Worm (Caenorhabditis elegans): Measurements from ENCODE around the gene W09G12.8.

The W09G12.8 gene

DNA sequence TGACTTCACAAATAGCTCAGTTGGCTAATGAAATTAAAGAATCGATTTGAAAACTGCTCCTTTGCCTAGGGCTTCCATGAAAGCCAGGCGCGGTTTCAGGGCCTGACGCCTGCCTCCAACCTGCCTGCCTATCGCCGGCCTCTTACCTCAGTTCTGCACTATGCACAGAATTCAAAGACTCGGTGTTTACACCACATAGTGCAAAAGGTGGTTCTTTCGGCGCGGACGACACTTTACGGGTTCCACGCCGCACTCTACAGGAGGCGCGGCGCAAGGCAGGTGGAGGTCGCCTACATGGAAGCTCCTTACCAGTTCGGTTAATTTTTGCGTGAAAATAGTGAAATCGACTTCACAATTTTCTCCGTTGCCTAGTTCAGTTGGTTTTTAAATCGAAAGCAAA, 16.2 kb upstream of the W09G12.8 start:
- no peak for TF ChIP-seq peb-1 (tag; optimal IDR thresholded peaks at IDR 0.05)
- TF ChIP-seq nhr-21 (tag; optimal IDR thresholded peaks at IDR 0.05): no peak
- no peak for TF ChIP-seq ZK546.5 (tag; optimal IDR thresholded peaks at IDR 0.05)
- TF ChIP-seq nhr-12 (tag; optimal IDR thresholded peaks at IDR 0.05): no peak
- TF ChIP-seq elt-3 (tag; optimal IDR thresholded peaks at IDR 0.05): no peak
- no peak for TF ChIP-seq ama-1 (optimal IDR thresholded peaks at IDR 0.05)
- TF ChIP-seq ztf-11 (tag; optimal IDR thresholded peaks at IDR 0.05): no peak
- TF ChIP-seq zag-1 (tag; optimal IDR thresholded peaks at IDR 0.05): no peak
- TF ChIP-seq lin-11 (tag; optimal IDR thresholded peaks at IDR 0.05): no peak
- TF ChIP-seq gmeb-1 (tag; optimal IDR thresholded peaks at IDR 0.05): no peak
- TF ChIP-seq mbf-1 (tag; optimal IDR thresholded peaks at IDR 0.05): no peak

DNA sequence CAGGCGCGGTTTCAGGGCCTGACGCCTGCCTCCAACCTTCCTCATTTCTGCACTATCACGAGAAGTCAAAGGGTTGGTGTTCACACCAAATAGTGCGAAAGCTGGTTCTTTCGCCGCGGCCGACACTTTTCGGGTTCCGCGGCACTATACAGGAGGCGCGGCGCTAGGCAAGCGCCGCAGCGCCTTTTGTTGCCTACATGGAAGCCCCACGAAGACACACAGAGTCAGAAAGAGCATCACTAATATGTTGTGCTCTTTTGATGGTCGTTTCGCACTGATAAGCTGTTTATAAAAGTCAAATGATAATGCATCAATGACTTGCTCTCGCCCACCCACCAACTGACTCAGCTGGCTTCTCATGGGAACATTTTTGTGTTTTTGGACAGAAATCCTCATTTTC, 14.1 kb upstream of the W09G12.8 start:
- TF ChIP-seq ztf-4 (tag; optimal IDR thresholded peaks at IDR 0.05) (no peak), fos-1 (tag; optimal IDR thresholded peaks at IDR 0.05) (peak; percentile 78), snpc-4 (tag; optimal IDR thresholded peaks at IDR 0.05) (peak; percentile 62)

DNA sequence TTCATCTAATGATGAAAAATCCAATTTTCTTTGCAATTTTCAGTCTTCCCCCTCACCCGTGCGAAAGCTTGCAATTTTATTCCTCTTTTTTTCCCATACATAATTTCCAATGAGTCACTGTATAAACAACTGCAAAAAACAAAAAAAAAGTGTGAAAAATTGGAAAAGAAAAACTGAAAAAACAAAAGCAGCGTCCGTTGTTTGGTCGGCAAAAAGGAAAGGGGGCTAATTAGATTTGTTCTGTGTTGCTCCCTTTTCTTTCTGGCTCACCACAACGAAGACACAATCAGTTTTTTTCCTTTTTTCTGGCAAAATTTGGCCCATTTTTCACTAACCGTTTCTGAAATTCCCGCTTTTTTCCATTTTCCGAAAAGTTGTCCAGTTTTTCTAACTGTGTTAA, 13.6 kb upstream of the W09G12.8 start:
- TF ChIP-seq ZK546.5 (tag; optimal IDR thresholded peaks at IDR 0.05): no peak
- no peak for TF ChIP-seq blmp-1 (tag; optimal IDR thresholded peaks at IDR 0.05; ENCODE audit: insufficient read depth)
- TF ChIP-seq ceh-16 (tag; optimal IDR thresholded peaks at IDR 0.05): no peak
- TF ChIP-seq R02D3.7 (tag; optimal IDR thresholded peaks at IDR 0.05): no peak
- no peak for TF ChIP-seq sma-3 (GFP tag; optimal IDR thresholded peaks at IDR 0.05)
- no peak for TF ChIP-seq lsy-2 (tag; optimal IDR thresholded peaks at IDR 0.05)
- TF ChIP-seq mab-5 (tag; optimal IDR thresholded peaks at IDR 0.05): no peak
- TF ChIP-seq gmeb-1 (tag; optimal IDR thresholded peaks at IDR 0.05): no peak
- no peak for TF ChIP-seq dmd-4 (tag; optimal IDR thresholded peaks at IDR 0.05)
- no peak for TF ChIP-seq nhr-21 (tag; optimal IDR thresholded peaks at IDR 0.05)

DNA sequence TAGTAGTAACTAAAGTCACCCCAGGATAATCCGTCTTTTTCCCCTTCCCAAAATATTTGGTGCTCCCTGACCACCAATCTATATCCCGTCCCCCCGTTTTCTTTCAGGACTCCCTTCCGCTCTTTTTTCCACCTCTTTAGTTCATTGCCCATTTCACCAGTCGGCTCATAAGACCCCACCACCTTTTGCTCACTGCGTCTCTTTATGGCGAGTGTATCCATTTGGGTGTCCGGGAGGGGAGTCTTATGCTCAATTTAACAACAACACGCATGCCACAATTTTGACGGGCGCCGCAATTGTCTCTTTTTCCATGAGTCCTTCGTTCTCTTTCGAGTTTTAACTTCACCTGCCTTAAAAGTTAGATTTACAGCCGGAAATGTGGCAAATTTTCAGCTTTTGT, 12.8 kb upstream of the W09G12.8 start:
- TF ChIP-seq lin-13 (GFP tag; optimal IDR thresholded peaks at IDR 0.05): no peak
- TF ChIP-seq lin-39 (tag; optimal IDR thresholded peaks at IDR 0.05): no peak
- TF ChIP-seq gmeb-1 (tag; optimal IDR thresholded peaks at IDR 0.05): no peak
- peak; percentile 38 for TF ChIP-seq nhr-129 (tag; optimal IDR thresholded peaks at IDR 0.05)
- peak in 1 of 2 experiments; percentile 31 for TF ChIP-seq lsy-2 (tag; optimal IDR thresholded peaks at IDR 0.05)
- TF ChIP-seq elt-1 (tag; optimal IDR thresholded peaks at IDR 0.05): no peak
- no peak for TF ChIP-seq mdl-1 (tag; optimal IDR thresholded peaks at IDR 0.05)
- no peak for TF ChIP-seq sma-9 (GFP tag; optimal IDR thresholded peaks at IDR 0.05)
- no peak for TF ChIP-seq sma-9 (tag; optimal IDR thresholded peaks at IDR 0.05)
- peak; percentile 49 for TF ChIP-seq lin-11 (tag; optimal IDR thresholded peaks at IDR 0.05)
- TF ChIP-seq unc-55 (GFP tag; optimal IDR thresholded peaks at IDR 0.05): peak; percentile 38
- TF ChIP-seq ZK546.5 (tag; optimal IDR thresholded peaks at IDR 0.05): no peak
- TF ChIP-seq nhr-23 (tag; optimal IDR thresholded peaks at IDR 0.05): no peak
- TF ChIP-seq skn-1 (tag; optimal IDR thresholded peaks at IDR 0.05): no peak
- TF ChIP-seq Y55F3AM.14 (GFP tag; optimal IDR thresholded peaks at IDR 0.05): no peak
- TF ChIP-seq nhr-10 (tag; optimal IDR thresholded peaks at IDR 0.05): no peak
- peak; percentile 38 for TF ChIP-seq C34F6.9 (tag; optimal IDR thresholded peaks at IDR 0.05)
- no peak for TF ChIP-seq R02D3.7 (tag; optimal IDR thresholded peaks at IDR 0.05)
- TF ChIP-seq ceh-82 (tag; optimal IDR thresholded peaks at IDR 0.05): no peak
- no peak for TF ChIP-seq unc-39 (tag; optimal IDR thresholded peaks at IDR 0.05)

DNA sequence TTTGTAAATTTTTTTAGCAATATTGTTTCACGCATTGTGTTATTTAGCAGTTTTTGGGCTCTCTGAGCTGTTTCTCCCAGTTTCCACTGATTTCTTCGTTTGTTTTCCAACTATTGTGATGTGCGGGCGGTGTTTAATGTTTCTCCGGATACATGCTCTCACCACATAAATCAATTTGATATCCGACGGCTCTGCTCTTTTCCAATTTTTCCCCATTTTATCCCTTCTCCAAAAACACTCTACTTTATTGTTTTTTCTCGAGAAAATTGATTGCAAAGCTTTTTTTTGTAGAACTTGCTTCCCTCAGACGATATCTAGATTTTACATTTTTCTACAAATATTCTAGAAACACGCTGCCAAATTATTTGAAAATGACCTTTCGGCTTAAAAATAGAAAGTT, 10.4 kb upstream of the W09G12.8 start:
- TF ChIP-seq unc-62 (GFP tag; optimal IDR thresholded peaks at IDR 0.05) (no peak), dmd-4 (tag; optimal IDR thresholded peaks at IDR 0.05) (no peak), zag-1 (tag; optimal IDR thresholded peaks at IDR 0.05) (no peak), ama-1 (optimal IDR thresholded peaks at IDR 0.05) (no peak), nhr-77 (tag; optimal IDR thresholded peaks at IDR 0.05) (no peak), nhr-12 (tag; optimal IDR thresholded peaks at IDR 0.05) (no peak), mab-5 (tag; optimal IDR thresholded peaks at IDR 0.05) (no peak), nhr-6 (tag; optimal IDR thresholded peaks at IDR 0.05) (no peak), fos-1 (tag; optimal IDR thresholded peaks at IDR 0.05) (no peak), nhr-11 (tag; optimal IDR thresholded peaks at IDR 0.05) (no peak), ztf-4 (tag; optimal IDR thresholded peaks at IDR 0.05) (no peak), C34F6.9 (tag; optimal IDR thresholded peaks at IDR 0.05) (no peak), alr-1 (tag; optimal IDR thresholded peaks at IDR 0.05) (no peak), mdl-1 (tag; optimal IDR thresholded peaks at IDR 0.05) (no peak), egl-27 (tag; optimal IDR thresholded peaks at IDR 0.05) (no peak), lin-13 (GFP tag; optimal IDR thresholded peaks at IDR 0.05) (no peak), Y55F3AM.14 (GFP tag; optimal IDR thresholded peaks at IDR 0.05) (no peak), nhr-129 (tag; optimal IDR thresholded peaks at IDR 0.05) (no peak), elt-1 (tag; optimal IDR thresholded peaks at IDR 0.05) (no peak), sem-4 (tag; optimal IDR thresholded peaks at IDR 0.05) (no peak)
